Fruit fly (Drosophila melanogaster) whole organism, embryonic: ENCODE data around the gene CG46313.

ENCODE experiments used
- C15 ChIP-seq: fragments of 200-800 bp; sonication (Bioruptor generic); IDR thresholded peaks from 3 replicates; pipeline ENCODE4 v1.3.6; 2022; ENCODE audit warnings: missing biosample characterization, missing genetic modification characterization
- CG10543 ChIP-seq: fragments of 200-800 bp; sonication (Bioruptor generic); optimal IDR thresholded peaks from 3 replicates; lab custom pipeline; 2017; ENCODE audit warnings: missing biosample characterization, mild to moderate bottlenecking, missing genetic modification characterization, moderate library complexity
- CG11696 ChIP-seq: fragments of 200-800 bp; sonication (Bioruptor generic); IDR thresholded peaks from 2 replicates; pipeline ENCODE4 v1.3.6; 2022; ENCODE audit warnings: missing biosample characterization, missing genetic modification characterization
- CG12071 ChIP-seq: fragments of 200-800 bp; sonication (Bioruptor generic); optimal IDR thresholded peaks from 3 replicates; lab custom pipeline; 2018; ENCODE audit warnings: missing biosample characterization, mild to moderate bottlenecking, missing genetic modification characterization
- CG12744 ChIP-seq: fragments of 200-800 bp; sonication (Bioruptor generic); optimal IDR thresholded peaks from 2 replicates; lab custom pipeline; 2016; ENCODE audit warnings: missing biosample characterization, missing genetic modification characterization
- CG12769 ChIP-seq: fragments of 200-800 bp; sonication (Bioruptor generic); optimal IDR thresholded peaks from 2 replicates; lab custom pipeline; 2019; ENCODE audit warnings: missing biosample characterization, mild to moderate bottlenecking, missing genetic modification characterization, moderate library complexity
- CG14014 ChIP-seq: fragments of 200-800 bp; sonication (Bioruptor generic); IDR thresholded peaks from 2 replicates; pipeline ENCODE4 v1.3.6; 2022; ENCODE audit warnings: missing biosample characterization, missing genetic modification characterization
- CG16779 ChIP-seq: fragments of 200-800 bp; sonication (Bioruptor generic); IDR thresholded peaks from 2 replicates; pipeline ENCODE4 v1.3.6; 2022; ENCODE audit warnings: missing biosample characterization, missing genetic modification characterization
- CG30431 ChIP-seq: fragments of 200-800 bp; sonication (Bioruptor generic); optimal IDR thresholded peaks from 2 replicates; lab custom pipeline; 2017; ENCODE audit warnings: missing biosample characterization, missing genetic modification characterization
- CG31224 ChIP-seq: fragments of 200-800 bp; sonication (Bioruptor generic); IDR thresholded peaks from 2 replicates; pipeline ENCODE4 v1.3.6; 2022; ENCODE audit warnings: missing biosample characterization, missing genetic modification characterization
- CG32767 ChIP-seq: fragments of 200-800 bp; sonication (Bioruptor generic); IDR thresholded peaks from 2 replicates; pipeline ENCODE4 v1.3.6; 2022; ENCODE audit warnings: missing biosample characterization, missing genetic modification characterization
- CG3407 ChIP-seq: fragments of 200-800 bp; sonication (Bioruptor generic); optimal IDR thresholded peaks from 2 replicates; lab custom pipeline; 2018; ENCODE audit warnings: missing biosample characterization, mild to moderate bottlenecking, missing genetic modification characterization
- CG34422 ChIP-seq: fragments of 200-800 bp; sonication (Bioruptor generic); IDR thresholded peaks from 3 replicates; pipeline ENCODE4 v1.3.6; 2022; ENCODE audit warnings: missing biosample characterization, missing genetic modification characterization
- CG3838 ChIP-seq: fragments of 200-800 bp; sonication (Bioruptor generic); optimal IDR thresholded peaks from 3 replicates; lab custom pipeline; 2016; ENCODE audit warnings: missing biosample characterization, missing genetic modification characterization
- CG3995 ChIP-seq: fragments of 200-800 bp; sonication (Bioruptor generic); optimal IDR thresholded peaks from 3 replicates; lab custom pipeline; 2016; ENCODE audit warnings: missing biosample characterization, missing genetic modification characterization
- CG4360 ChIP-seq: fragments of 200-800 bp; sonication (Bioruptor generic); IDR thresholded peaks from 2 replicates; pipeline ENCODE4 v1.3.6; 2022; ENCODE audit warnings: missing biosample characterization, missing genetic modification characterization
- CG7786 ChIP-seq: fragments of 200-800 bp; sonication (Bioruptor generic); optimal IDR thresholded peaks from 2 replicates; lab custom pipeline; 2016; ENCODE audit warnings: missing biosample characterization, missing genetic modification characterization
- CG8944 ChIP-seq: fragments of 200-800 bp; sonication (Bioruptor generic); optimal IDR thresholded peaks from 3 replicates; lab custom pipeline; 2016; ENCODE audit warnings: missing biosample characterization, missing genetic modification characterization
- CkIIα-i1 ChIP-seq: fragments of 200-800 bp; sonication (Bioruptor generic); IDR thresholded peaks from 2 replicates; pipeline ENCODE4 v1.3.6; 2022; ENCODE audit warnings: missing biosample characterization, missing genetic modification characterization
- Dad ChIP-seq: fragments of 200-800 bp; sonication (Bioruptor generic); optimal IDR thresholded peaks from 3 replicates; lab custom pipeline; 2016; ENCODE audit warnings: missing biosample characterization, missing genetic modification characterization
- Dip2 ChIP-seq: fragments of 200-800 bp; sonication (Bioruptor generic); IDR thresholded peaks from 2 replicates; pipeline ENCODE4 v1.3.6; 2022; ENCODE audit warnings: missing biosample characterization, missing genetic modification characterization
- Dll ChIP-seq: fragments of 200-800 bp; sonication (Bioruptor generic); IDR thresholded peaks from 4 replicates; pipeline ENCODE4 v1.3.6; 2022; ENCODE audit warnings: missing biosample characterization, missing genetic modification characterization; ENCODE audit not compliant: partially characterized antibody
- E2f2 ChIP-seq: fragments of 200-800 bp; sonication (Bioruptor generic); IDR thresholded peaks from 2 replicates; pipeline ENCODE4 v1.3.6; 2022; ENCODE audit warnings: missing biosample characterization, missing genetic modification characterization
- H2.0 ChIP-seq: fragments of 200-800 bp; sonication (Bioruptor generic); IDR thresholded peaks from 2 replicates; pipeline ENCODE4 v1.3.6; 2022; ENCODE audit warnings: missing biosample characterization, missing genetic modification characterization
- Kr ChIP-seq: fragments of 200-800 bp; sonication (Bioruptor generic); optimal IDR thresholded peaks from 2 replicates; lab custom pipeline; 2017; ENCODE audit warnings: missing biosample characterization, mild to moderate bottlenecking, missing genetic modification characterization
- MESR4 ChIP-seq: fragments of 200-800 bp; sonication (Bioruptor generic); optimal IDR thresholded peaks from 2 replicates; lab custom pipeline; 2018; ENCODE audit warnings: missing biosample characterization, mild to moderate bottlenecking, missing genetic modification characterization, moderate library complexity
- Nf-YC ChIP-seq: fragments of 200-800 bp; optimal IDR thresholded peaks from 3 replicates; lab custom pipeline; 2019; ENCODE audit warnings: missing biosample characterization, mild to moderate bottlenecking, missing genetic modification characterization, moderate library complexity
- Side ChIP-seq: fragments of 200-800 bp; sonication (Bioruptor generic); optimal IDR thresholded peaks from 2 replicates; lab custom pipeline; 2016; ENCODE audit warnings: missing biosample characterization, missing genetic modification characterization
- ap ChIP-seq: fragments of 200-800 bp; sonication (Bioruptor generic); IDR thresholded peaks from 2 replicates; pipeline ENCODE4 v1.3.6; 2022; ENCODE audit warnings: missing biosample characterization, missing genetic modification characterization
- az2 ChIP-seq: fragments of 200-800 bp; sonication (Bioruptor generic); optimal IDR thresholded peaks from 3 replicates; lab custom pipeline; 2016; ENCODE audit warnings: missing biosample characterization, missing genetic modification characterization
- btn ChIP-seq: fragments of 200-800 bp; sonication (Bioruptor generic); optimal IDR thresholded peaks from 2 replicates; lab custom pipeline; 2016; ENCODE audit warnings: missing biosample characterization, missing genetic modification characterization
- caup ChIP-seq: fragments of 200-800 bp; sonication (Bioruptor generic); optimal IDR thresholded peaks from 3 replicates; lab custom pipeline; 2017; ENCODE audit warnings: missing biosample characterization, mild to moderate bottlenecking, missing genetic modification characterization, moderate library complexity; ENCODE audit not compliant: severe bottlenecking
- crp ChIP-seq, 2 experiments: fragments of 200-800 bp; sonication (Bioruptor generic); optimal IDR thresholded peaks; 2 replicates in 1 of 2; 3 replicates in 1 of 2; lab custom pipeline; 2017; ENCODE audit warnings: missing biosample characterization in 2 of 2, missing genetic modification characterization in 2 of 2, mild to moderate bottlenecking in 1 of 2, moderate library complexity in 1 of 2
- da ChIP-seq: fragments of 200-800 bp; sonication (Bioruptor generic); optimal IDR thresholded peaks from 2 replicates; lab custom pipeline; 2016; ENCODE audit warnings: missing biosample characterization, missing genetic modification characterization
- dan ChIP-seq: fragments of 200-800 bp; sonication (Bioruptor generic); IDR thresholded peaks from 2 replicates; pipeline ENCODE4 v1.3.6; 2022; ENCODE audit warnings: missing biosample characterization, missing genetic modification characterization
- danr ChIP-seq: fragments of 200-800 bp; sonication (Bioruptor generic); IDR thresholded peaks from 2 replicates; pipeline ENCODE4 v1.3.6; 2022; ENCODE audit warnings: missing biosample characterization, missing genetic modification characterization
- dimm ChIP-seq: fragments of 200-800 bp; sonication (Bioruptor generic); IDR thresholded peaks from 2 replicates; pipeline ENCODE4 v1.3.6; 2022; ENCODE audit warnings: missing biosample characterization, missing genetic modification characterization
- dysf ChIP-seq: fragments of 200-800 bp; sonication (Bioruptor generic); IDR thresholded peaks from 3 replicates; pipeline ENCODE4 v1.3.6; 2022; ENCODE audit warnings: missing biosample characterization, missing genetic modification characterization
- fu2 ChIP-seq: fragments of 200-800 bp; sonication (Bioruptor generic); optimal IDR thresholded peaks from 2 replicates; lab custom pipeline; 2016; ENCODE audit warnings: missing biosample characterization, missing genetic modification characterization
- grn ChIP-seq: fragments of 200-800 bp; sonication (Bioruptor generic); optimal IDR thresholded peaks from 3 replicates; lab custom pipeline; 2017; ENCODE audit warnings: missing biosample characterization, missing genetic modification characterization
- her ChIP-seq: fragments of 200-800 bp; sonication (Bioruptor generic); optimal IDR thresholded peaks from 2 replicates; lab custom pipeline; 2016; ENCODE audit warnings: missing biosample characterization, missing genetic modification characterization
- knrl ChIP-seq: fragments of 200-800 bp; sonication (Bioruptor generic); IDR thresholded peaks from 3 replicates; pipeline ENCODE4 v1.3.6; 2022; ENCODE audit warnings: missing biosample characterization, missing genetic modification characterization; ENCODE audit not compliant: partially characterized antibody
- lilli ChIP-seq: fragments of 200-800 bp; sonication (Bioruptor generic); optimal IDR thresholded peaks from 3 replicates; lab custom pipeline; 2016; ENCODE audit warnings: missing biosample characterization, missing genetic modification characterization
- lola ChIP-seq, 3 experiments: fragments of >200 bp in 2 of 3; fragments of 200-800 bp in 1 of 3; sonication (Bioruptor generic) in 1 of 3; optimal IDR thresholded peaks; 2 replicates each; lab custom pipeline; 2017 to 2019; ENCODE audit warnings: missing biosample characterization in 3 of 3, missing genetic modification characterization in 3 of 3, mild to moderate bottlenecking in 1 of 3, moderate library complexity in 1 of 3
- nerfin-1 ChIP-seq: fragments of 200-800 bp; sonication (Bioruptor generic); optimal IDR thresholded peaks from 3 replicates; lab custom pipeline; 2019; ENCODE audit warnings: missing biosample characterization, mild to moderate bottlenecking, missing genetic modification characterization, moderate library complexity
- org-1 ChIP-seq: fragments of 200-800 bp; sonication (Bioruptor generic); optimal IDR thresholded peaks from 2 replicates; lab custom pipeline; 2017; ENCODE audit warnings: missing biosample characterization, missing genetic modification characterization
- pfk ChIP-seq: fragments of 200-800 bp; sonication (Bioruptor generic); optimal IDR thresholded peaks from 2 replicates; lab custom pipeline; 2018; ENCODE audit warnings: missing biosample characterization, mild to moderate bottlenecking, missing genetic modification characterization, moderate library complexity
- pnt ChIP-seq: fragments of 200-800 bp; sonication (Bioruptor generic); optimal IDR thresholded peaks from 3 replicates; lab custom pipeline; 2016; ENCODE audit warnings: missing biosample characterization, missing genetic modification characterization
- sens-2 ChIP-seq: fragments of 200-800 bp; sonication (Bioruptor generic); IDR thresholded peaks from 2 replicates; pipeline ENCODE4 v1.3.6; 2022; ENCODE audit warnings: missing biosample characterization, missing genetic modification characterization
- sisA ChIP-seq: fragments of 200-800 bp; sonication (Bioruptor generic); IDR thresholded peaks from 2 replicates; pipeline ENCODE4 v1.3.6; 2022; ENCODE audit warnings: missing biosample characterization, missing genetic modification characterization
- slp2 ChIP-seq: fragments of 200-800 bp; sonication (Bioruptor generic); optimal IDR thresholded peaks from 2 replicates; lab custom pipeline; 2016; ENCODE audit warnings: missing biosample characterization, missing genetic modification characterization
- zf30C ChIP-seq: fragments of 200-800 bp; sonication (Bioruptor generic); optimal IDR thresholded peaks from 3 replicates; lab custom pipeline; 2018; ENCODE audit warnings: missing biosample characterization, mild to moderate bottlenecking, missing genetic modification characterization

The CG46313 gene

dm6 chr3R:26966794-26967323, 11.5 kb upstream of the CG46313 start, which contains the start of gene CG5521 (continued):
- TF ChIP-seq CG8944 (GFP tag; lab: Kevin White, UChicago) = no peak
- no peak for TF ChIP-seq lilli
- TF ChIP-seq org-1 = no peak
- no peak for TF ChIP-seq sens-2 (GFP tag; lab: Robert Waterston, UW)
- no peak for TF ChIP-seq CG31224 (GFP tag; lab: Robert Waterston, UW)
- no peak for TF ChIP-seq dan (GFP tag; lab: Robert Waterston, UW)
- peak; percentile 38 for TF ChIP-seq CG10543 (GFP tag; lab: Kevin White, UChicago)
- no peak for TF ChIP-seq ap
- 0 out of 3 replicates have a peak, but pooled peaks have one; percentile 66 for TF ChIP-seq CG34422 (GFP tag; lab: Robert Waterston, UW)
- no peak for TF ChIP-seq C15
- TF ChIP-seq nerfin-1 (tag; lab: Kevin White, UChicago) = peak; percentile 3
- no peak for TF ChIP-seq sisA (GFP tag; lab: Robert Waterston, UW)
- peak; percentile 90 for TF ChIP-seq MESR4 (GFP tag; lab: Kevin White, UChicago)
- no peak for TF ChIP-seq btn (GFP tag; lab: Kevin White, UChicago)
- TF ChIP-seq crp (GFP tag; optimal IDR thresholded peaks at IDR 0.05; lab: Kevin White, UChicago) = no peak
- no peak for TF ChIP-seq H2.0 (GFP tag; lab: Robert Waterston, UW)
- no peak for TF ChIP-seq CG12744
- TF ChIP-seq Nf-YC (tag; lab: Kevin White, UChicago) = peak; percentile 11
- TF ChIP-seq E2f2 = peak; percentile 24; the same call in 1 of the 2 replicates
- TF ChIP-seq CG3995 (GFP tag; lab: Kevin White, UChicago) = no peak
- TF ChIP-seq CG30431 (GFP tag; lab: Kevin White, UChicago) = no peak
- no peak for TF ChIP-seq CG32767
- no peak for TF ChIP-seq CG3838 (GFP tag; lab: Kevin White, UChicago)
- TF ChIP-seq da = no peak
- no peak for TF ChIP-seq pnt (GFP tag; lab: Kevin White, UChicago)
- no peak for TF ChIP-seq caup (GFP tag; lab: Kevin White, UChicago)
- TF ChIP-seq lola (GFP tag; optimal IDR thresholded peaks at IDR 0.05; lab: Kevin White, UChicago) = no peak
- TF ChIP-seq CG12071 (GFP tag; lab: Kevin White, UChicago) = no peak
- no peak for TF ChIP-seq Kr
- no peak for TF ChIP-seq dimm (GFP tag; lab: Robert Waterston, UW)
- no peak for TF ChIP-seq Dad (GFP tag; lab: Kevin White, UChicago)
- no peak for TF ChIP-seq Dip2 (GFP tag; lab: Robert Waterston, UW)
- TF ChIP-seq fu2 (GFP tag; lab: Kevin White, UChicago) = no peak
- TF ChIP-seq danr = no peak
- no peak for TF ChIP-seq slp2 (GFP tag; lab: Kevin White, UChicago)
- TF ChIP-seq CG12769 (tag; lab: Kevin White, UChicago) = no peak
- TF ChIP-seq pfk (GFP tag; lab: Kevin White, UChicago) = no peak
- no peak for TF ChIP-seq CG14014
- TF ChIP-seq CG4360 (GFP tag; lab: Robert Waterston, UW) = no peak
- TF ChIP-seq Dll (GFP tag; lab: Robert Waterston, UW) = peak; percentile 33; the same call in 2 of the 4 replicates
- TF ChIP-seq her (GFP tag; lab: Kevin White, UChicago) = peak; percentile 5
- TF ChIP-seq CG16779 = no peak
- no peak for TF ChIP-seq az2
- no peak for TF ChIP-seq grn
- peak; percentile 13 for TF ChIP-seq Side
- TF ChIP-seq CG7786 = no peak
- TF ChIP-seq dysf (GFP tag; lab: Robert Waterston, UW) = no peak
- TF ChIP-seq CG11696 (GFP tag; lab: Robert Waterston, UW) = no peak
- no peak for TF ChIP-seq CG3407
- no peak for TF ChIP-seq zf30C (GFP tag; lab: Kevin White, UChicago)
- TF ChIP-seq CkIIα-i1 = no peak
- TF ChIP-seq knrl (GFP tag; lab: Robert Waterston, UW) = peak; percentile 77
